Worm (Caenorhabditis elegans) whole organism, young adult: Measurements from ENCODE around the gene suf-1.

ENCODE experiments used
- B0336.3 ChIP-seq: fragments of 200-800 bp; sonication (Bioruptor generic); IDR thresholded peaks from 2 replicates; pipeline ENCODE4 v1.3.6; 2022; ENCODE audit warnings: missing genetic modification characterization, missing compliant biosample characterization
- F49E8.2 ChIP-seq: sonication (generic microtip); optimal IDR thresholded peaks from 3 replicates; lab custom pipeline; 2017; ENCODE audit warnings: missing genetic modification characterization, mild to moderate bottlenecking, missing compliant biosample characterization, antibody characterized with exemption, moderate library complexity; ENCODE audit not compliant: insufficient read depth
- F57A8.1 ChIP-seq: fragments of 200-800 bp; sonication (Bioruptor generic); optimal IDR thresholded peaks from 2 replicates; lab custom pipeline; 2018; ENCODE audit warnings: mild to moderate bottlenecking, missing genetic modification characterization, moderate library complexity, missing compliant biosample characterization
- T07F8.4 ChIP-seq: sonication (generic microtip); optimal IDR thresholded peaks from 2 replicates; lab custom pipeline; 2016; ENCODE audit warnings: mild to moderate bottlenecking, missing genetic modification characterization, moderate library complexity, missing compliant biosample characterization
- T26A5.8 ChIP-seq: sonication (generic microtip); optimal IDR thresholded peaks from 2 replicates; lab custom pipeline; 2016; ENCODE audit warnings: missing genetic modification characterization, missing compliant biosample characterization
- Y53G8AR.9 ChIP-seq: fragments of 200-800 bp; sonication (Bioruptor generic); conservative IDR thresholded peaks from 2 replicates; pipeline ENCODE4 v1.3.6; 2022; ENCODE audit warnings: missing genetic modification reagents, missing genetic modification characterization, missing compliant biosample characterization
- Y67H2A.10 ChIP-seq: fragments of 200-800 bp; sonication (Bioruptor generic); conservative IDR thresholded peaks from 2 replicates; pipeline ENCODE4 v1.3.6; 2022; ENCODE audit warnings: missing genetic modification reagents, missing genetic modification characterization, missing compliant biosample characterization
- attf-3 ChIP-seq: fragments of 200-800 bp; sonication (Bioruptor generic); conservative IDR thresholded peaks from 2 replicates; pipeline ENCODE4 v1.3.6; 2022; ENCODE audit warnings: missing genetic modification reagents, missing genetic modification characterization, missing compliant biosample characterization
- attf-5 ChIP-seq: fragments of 200-800 bp; sonication (Bioruptor generic); optimal IDR thresholded peaks from 2 replicates; lab custom pipeline; 2018; ENCODE audit warnings: mild to moderate bottlenecking, missing genetic modification characterization, missing compliant biosample characterization
- bed-1 ChIP-seq: fragments of 200-800 bp; sonication (Bioruptor generic); IDR thresholded peaks from 2 replicates; pipeline ENCODE4 v1.3.6; 2022; ENCODE audit warnings: missing genetic modification reagents, missing genetic modification characterization, missing compliant biosample characterization
- cebp-2 ChIP-seq: fragments of 200-800 bp; sonication (Bioruptor generic); IDR thresholded peaks from 2 replicates; pipeline ENCODE4 v1.3.6; 2022; ENCODE audit warnings: missing genetic modification characterization, missing compliant biosample characterization
- ceh-27 ChIP-seq: fragments of 200-800 bp; sonication (Bioruptor generic); optimal IDR thresholded peaks from 2 replicates; lab custom pipeline; 2018; ENCODE audit warnings: mild to moderate bottlenecking, missing genetic modification characterization, moderate library complexity, missing compliant biosample characterization
- dpff-1 ChIP-seq: sonication (generic microtip); optimal IDR thresholded peaks from 2 replicates; lab custom pipeline; 2017; ENCODE audit warnings: mild to moderate bottlenecking, missing genetic modification characterization, missing compliant biosample characterization
- efl-1 ChIP-seq: fragments of 150-350 bp; optimal IDR thresholded peaks from 2 replicates; lab custom pipeline; 2014; ENCODE audit warnings: missing biosample characterization, missing genetic modification reagents, missing genetic modification characterization
- gei-17 ChIP-seq: fragments of 200-800 bp; sonication (Bioruptor generic); optimal IDR thresholded peaks from 2 replicates; lab custom pipeline; 2018; ENCODE audit warnings: mild to moderate bottlenecking, missing genetic modification characterization, missing compliant biosample characterization
- him-1 ChIP-seq: sonication (generic microtip); optimal IDR thresholded peaks from 2 replicates; lab custom pipeline; 2016; ENCODE audit warnings: missing genotype, missing genetic modification reagents, missing genetic modification characterization, missing compliant biosample characterization
- hsf-1 ChIP-seq: fragments of 200-800 bp; sonication (Bioruptor generic); IDR thresholded peaks from 2 replicates; pipeline ENCODE4 v1.3.6; 2022; ENCODE audit warnings: missing genetic modification reagents, missing genetic modification characterization, missing compliant biosample characterization
- madf-6 ChIP-seq: fragments of 200-800 bp; sonication (Bioruptor generic); IDR thresholded peaks from 2 replicates; pipeline ENCODE4 v1.3.6; 2022; ENCODE audit warnings: missing genetic modification reagents, missing genetic modification characterization, missing compliant biosample characterization
- madf-8 ChIP-seq: fragments of 200-800 bp; sonication (Bioruptor generic); conservative IDR thresholded peaks from 2 replicates; pipeline ENCODE4 v1.3.6; 2022; ENCODE audit warnings: missing genetic modification reagents, missing genetic modification characterization, missing compliant biosample characterization
- mes-4 ChIP-seq: sonication (generic microtip); optimal IDR thresholded peaks from 2 replicates; lab custom pipeline; 2016; ENCODE audit warnings: missing genotype, missing genetic modification characterization, missing compliant biosample characterization
- nhr-179 ChIP-seq: sonication (generic microtip); optimal IDR thresholded peaks from 2 replicates; lab custom pipeline; 2016; ENCODE audit warnings: mild to moderate bottlenecking, missing genetic modification characterization, missing compliant biosample characterization
- nhr-27 ChIP-seq: fragments of 200-800 bp; sonication (Bioruptor generic); optimal IDR thresholded peaks from 2 replicates; lab custom pipeline; 2018; ENCODE audit warnings: mild to moderate bottlenecking, missing genetic modification characterization, moderate library complexity, missing compliant biosample characterization
- pbrm-1 ChIP-seq: fragments of 200-800 bp; sonication (Bioruptor generic); IDR thresholded peaks from 2 replicates; pipeline ENCODE4 v1.3.6; 2022; ENCODE audit warnings: missing genetic modification reagents, missing genetic modification characterization, missing compliant biosample characterization
- rpc-1 ChIP-seq, 2 experiments: fragments of 150-350 bp in 1 of 2; sonication (generic microtip) in 1 of 2; optimal IDR thresholded peaks; 2 replicates each; lab custom pipeline; 2014 to 2018; ENCODE audit warnings: missing biosample characterization in 1 of 2, missing genetic modification characterization in 1 of 2, missing genetic modification reagents in 1 of 2, missing genotype in 1 of 2
- sea-2 ChIP-seq: fragments of 200-800 bp; sonication (Bioruptor generic); IDR thresholded peaks from 2 replicates; pipeline ENCODE4 v1.3.6; 2022; ENCODE audit warnings: missing genetic modification characterization, missing compliant biosample characterization
- snpc-1.3 ChIP-seq: sonication (generic microtip); optimal IDR thresholded peaks from 2 replicates; lab custom pipeline; 2017; ENCODE audit warnings: missing genetic modification characterization, mild to moderate bottlenecking, missing compliant biosample characterization, antibody characterized with exemption, moderate library complexity, missing genotype, missing genetic modification reagents; ENCODE audit not compliant: insufficient read depth
- snpc-3.4 ChIP-seq: sonication (generic microtip); optimal IDR thresholded peaks from 2 replicates; lab custom pipeline; 2017; ENCODE audit warnings: missing genetic modification characterization, mild to moderate bottlenecking, missing compliant biosample characterization, antibody characterized with exemption, moderate library complexity, missing genotype, missing genetic modification reagents
- unc-130 ChIP-seq: sonication (generic microtip); optimal IDR thresholded peaks from 2 replicates; lab custom pipeline; 2016; ENCODE audit warnings: missing genetic modification reagents, missing genetic modification characterization, missing compliant biosample characterization
- xnd-1 ChIP-seq: sonication (generic microtip); optimal IDR thresholded peaks from 2 replicates; lab custom pipeline; 2016; ENCODE audit warnings: missing genotype, missing genetic modification reagents, missing genetic modification characterization, missing compliant biosample characterization
- zfh-2 ChIP-seq: fragments of 200-800 bp; sonication (Bioruptor generic); conservative IDR thresholded peaks from 2 replicates; pipeline ENCODE4 v1.3.6; 2022; ENCODE audit warnings: missing genetic modification reagents, missing genetic modification characterization, missing compliant biosample characterization

suf-1 gene

DNA sequence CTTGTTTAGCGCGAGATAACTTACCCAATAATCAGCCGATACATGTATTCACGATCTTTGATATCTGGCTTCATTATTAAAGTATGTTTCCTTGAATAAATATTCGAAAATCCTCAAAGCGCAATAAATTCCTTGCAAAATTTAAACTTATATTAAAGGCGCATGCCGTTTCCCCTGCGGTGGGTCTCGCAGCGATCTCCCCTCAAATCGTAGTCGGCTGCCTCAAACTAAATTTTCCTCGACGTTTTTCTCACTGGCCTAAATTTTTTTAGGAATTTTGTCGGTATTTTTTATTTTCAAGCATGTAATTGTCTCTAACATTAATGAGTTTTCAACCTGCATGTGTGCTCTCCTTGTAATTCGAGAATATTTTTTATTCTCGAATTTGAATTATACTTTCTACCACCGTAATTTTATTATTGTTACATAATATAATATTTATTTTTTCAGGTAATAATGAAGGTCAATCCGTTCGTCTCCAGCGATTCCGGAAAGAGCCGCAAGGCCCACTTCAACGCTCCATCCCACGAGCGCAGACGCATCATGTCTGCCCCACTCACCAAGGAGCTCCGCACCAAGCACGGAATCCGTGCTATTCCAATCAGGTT lies 1.2 kb upstream of the suf-1 start, which contains the start of the genes cpf-1 and rpl-26 (continued):
- TF ChIP-seq mes-4 (no peak), zfh-2 (GFP tag; lab: Robert Waterston, UW) (0 out of 2 replicates have a peak, but pooled peaks have one; percentile 8), attf-5 (GFP tag; lab: Kevin White, UChicago) (peak; percentile 18), nhr-179 (tag; lab: Kevin White, UChicago) (no peak)

DNA sequence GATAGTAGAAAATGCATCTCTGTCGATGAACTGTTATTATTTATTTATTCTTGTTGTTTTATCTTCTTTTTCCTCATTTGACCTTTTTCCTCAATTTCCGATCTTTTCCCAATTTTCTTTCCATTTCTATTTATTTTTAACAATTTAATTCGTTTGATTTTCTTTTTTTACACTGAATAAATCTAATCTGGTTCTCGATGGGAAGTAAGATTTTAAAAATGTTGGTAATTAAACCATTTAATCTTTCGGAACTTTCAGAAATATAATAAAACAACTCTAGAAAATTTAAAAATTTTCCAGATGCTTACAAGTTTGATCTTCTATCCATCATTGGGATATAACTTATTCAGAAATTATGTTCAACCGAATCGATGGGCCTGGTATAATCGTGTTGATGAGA lies 2.9 kb downstream of the suf-1 start, which contains the start of gene F28C6.8:
Gene F28C6.8 (plus strand): TSS at position 301 of the 400 bp plus-strand sequence.
- TF ChIP-seq F49E8.2 (tag; lab: Kevin White, UChicago) = peak; percentile 16
- no peak for TF ChIP-seq madf-6 (GFP tag; lab: Robert Waterston, UW)

ce11 chrII:8607662-8608061 lies 4.0 kb downstream of the suf-1 start, which contains the start of gene F28C6.10:
Gene F28C6.10 (plus strand): TSS chrII:8607962.
- TF ChIP-seq him-1 (tag; lab: Kevin White, UChicago) (peak; percentile 28), cebp-2 (no peak)

DNA sequence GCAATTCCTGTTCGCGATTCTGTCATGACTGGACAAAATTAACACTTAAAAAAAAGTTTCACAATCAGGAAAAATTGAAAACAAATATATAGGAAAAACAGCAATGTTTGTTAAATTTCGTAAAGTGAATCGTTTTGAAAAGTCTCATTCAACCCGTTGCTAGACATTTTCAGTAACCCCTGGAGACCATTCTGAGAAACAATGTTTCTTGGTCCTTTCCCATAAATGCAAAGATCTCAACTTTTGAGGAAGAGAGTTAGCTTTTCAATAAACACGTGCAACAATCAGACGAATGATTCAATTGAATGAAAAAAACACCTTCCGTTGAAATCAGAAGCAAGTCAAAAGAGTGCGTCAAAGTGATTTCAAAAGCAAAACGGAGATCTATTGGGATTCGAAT lies 6.4 kb downstream of the suf-1 start, which contains the start of gene F28C6.9:
Gene F28C6.9 (minus strand): TSS at position 101 of the 400 bp plus-strand sequence.
- no peak for TF ChIP-seq hsf-1 (GFP tag; lab: Robert Waterston, UW)
- TF ChIP-seq Y53G8AR.9 (GFP tag; lab: Robert Waterston, UW) = no peak
- TF ChIP-seq madf-8 (GFP tag; lab: Robert Waterston, UW) = no peak
- no peak for TF ChIP-seq T07F8.4 (tag; lab: Kevin White, UChicago)
- no peak for TF ChIP-seq snpc-3.4 (tag; lab: Kevin White, UChicago)
- no peak for TF ChIP-seq sea-2
- TF ChIP-seq pbrm-1 (GFP tag; lab: Robert Waterston, UW) = no peak
- TF ChIP-seq unc-130 (GFP tag; lab: Kevin White, UChicago) = no peak
- no peak for TF ChIP-seq efl-1
- TF ChIP-seq Y67H2A.10 (GFP tag; lab: Robert Waterston, UW) = no peak
- no peak for TF ChIP-seq attf-3 (GFP tag; lab: Robert Waterston, UW)
- TF ChIP-seq ceh-27 (GFP tag; lab: Kevin White, UChicago) = no peak
- TF ChIP-seq dpff-1 = no peak
- no peak for TF ChIP-seq rpc-1 (optimal IDR thresholded peaks at IDR 0.05; lab: Kevin White, UChicago)
- no peak for TF ChIP-seq rpc-1 (tag; optimal IDR thresholded peaks at IDR 0.05; lab: Kevin White, UChicago)
- no peak for TF ChIP-seq T26A5.8 (tag; lab: Kevin White, UChicago)
- TF ChIP-seq snpc-1.3 (tag; lab: Kevin White, UChicago) = no peak
- TF ChIP-seq xnd-1 (tag; lab: Kevin White, UChicago) = no peak
- TF ChIP-seq F57A8.1 (GFP tag; lab: Kevin White, UChicago) = no peak
- no peak for TF ChIP-seq B0336.3 (GFP tag; lab: Robert Waterston, UW)
- no peak for TF ChIP-seq bed-1 (GFP tag; lab: Robert Waterston, UW)

DNA sequence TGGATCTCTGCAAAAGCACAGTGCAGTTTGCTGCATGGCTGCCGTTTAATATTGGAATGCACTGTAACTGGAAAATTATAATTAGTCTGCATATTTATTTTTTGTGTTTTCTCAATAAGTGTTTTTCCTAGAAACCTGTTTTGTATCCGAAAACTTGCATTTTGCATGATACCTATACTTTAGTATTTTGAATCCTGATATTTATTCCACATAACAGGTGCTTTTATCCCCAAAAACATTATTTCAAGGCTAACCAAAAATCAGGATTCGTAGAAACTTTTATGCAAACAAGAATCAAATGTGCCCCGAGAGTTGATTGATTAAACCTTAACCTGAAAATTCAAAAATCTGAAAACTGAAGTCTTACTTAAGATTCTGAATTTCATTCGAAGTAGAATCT lies 6.9 kb downstream of the suf-1 start:
- TF ChIP-seq efl-1 (no peak), nhr-27 (tag; lab: Kevin White, UChicago) (no peak), zfh-2 (GFP tag; lab: Robert Waterston, UW) (no peak), gei-17 (GFP tag; lab: Kevin White, UChicago) (no peak)
- TF ChIP-seq, all 124 proteins: peak for 0
